Worm (Caenorhabditis elegans) whole organism, midembryonic: Measurements from ENCODE around the gene C11E4.6.

Experiments
- T22C8.4 ChIP-seq: fragments of 200-800 bp; sonication (Bioruptor generic); IDR thresholded peaks from 2 replicates; pipeline ENCODE4 v1.3.6; 2022; ENCODE audit warnings: missing genetic modification characterization, missing compliant biosample characterization
- cog-1 ChIP-seq: sonication (generic microtip); optimal IDR thresholded peaks from 2 replicates; lab custom pipeline; 2016; ENCODE audit warnings: missing genetic modification characterization, missing compliant biosample characterization
- flt-1 ChIP-seq: fragments of 200-800 bp; sonication (Bioruptor generic); IDR thresholded peaks from 2 replicates; pipeline ENCODE4 v1.3.6; 2022; ENCODE audit warnings: missing genetic modification characterization, missing compliant biosample characterization
- klf-2 ChIP-seq: fragments of 200-800 bp; sonication (Bioruptor generic); conservative IDR thresholded peaks from 2 replicates; pipeline ENCODE4 v1.3.6; 2022; ENCODE audit warnings: missing genetic modification reagents, missing genetic modification characterization, missing compliant biosample characterization
- med-1 ChIP-seq: sonication (generic microtip); optimal IDR thresholded peaks from 2 replicates; lab custom pipeline; 2017; ENCODE audit warnings: missing genetic modification characterization, mild to moderate bottlenecking, missing compliant biosample characterization, antibody characterized with exemption, missing genetic modification reagents; ENCODE audit not compliant: insufficient read depth
- ref-1 ChIP-seq: fragments of 200-800 bp; sonication (Bioruptor generic); conservative IDR thresholded peaks from 2 replicates; pipeline ENCODE4 v1.3.6; 2022; ENCODE audit warnings: missing genetic modification reagents, missing genetic modification characterization, missing compliant biosample characterization
- tab-1 ChIP-seq: fragments of 200-800 bp; sonication (Bioruptor generic); IDR thresholded peaks from 2 replicates; pipeline ENCODE4 v1.3.6; 2022; ENCODE audit warnings: missing genetic modification characterization, missing compliant biosample characterization
- ztf-23 ChIP-seq: fragments of 200-800 bp; sonication (Bioruptor generic); IDR thresholded peaks from 2 replicates; pipeline ENCODE4 v1.3.6; 2022; ENCODE audit warnings: missing genetic modification reagents, missing genetic modification characterization, missing compliant biosample characterization

ce11 chrX:9610040-9610613 is at the start of gene C11E4.6:
- TF ChIP-seq ref-1 (GFP tag; lab: Robert Waterston, UW): no peak
- TF ChIP-seq cog-1 (tag; lab: Kevin White, UChicago): no peak
- TF ChIP-seq tab-1: no peak
- TF ChIP-seq T22C8.4 (GFP tag; lab: Robert Waterston, UW): no peak
- no peak for TF ChIP-seq ztf-23 (GFP tag; lab: Robert Waterston, UW)
- no peak for TF ChIP-seq klf-2 (GFP tag; lab: Robert Waterston, UW)
- no peak for TF ChIP-seq med-1
- no peak for TF ChIP-seq flt-1 (GFP tag; lab: Robert Waterston, UW)
